Worm (Caenorhabditis elegans): ENCODE data around the gene div-1.

DNA sequence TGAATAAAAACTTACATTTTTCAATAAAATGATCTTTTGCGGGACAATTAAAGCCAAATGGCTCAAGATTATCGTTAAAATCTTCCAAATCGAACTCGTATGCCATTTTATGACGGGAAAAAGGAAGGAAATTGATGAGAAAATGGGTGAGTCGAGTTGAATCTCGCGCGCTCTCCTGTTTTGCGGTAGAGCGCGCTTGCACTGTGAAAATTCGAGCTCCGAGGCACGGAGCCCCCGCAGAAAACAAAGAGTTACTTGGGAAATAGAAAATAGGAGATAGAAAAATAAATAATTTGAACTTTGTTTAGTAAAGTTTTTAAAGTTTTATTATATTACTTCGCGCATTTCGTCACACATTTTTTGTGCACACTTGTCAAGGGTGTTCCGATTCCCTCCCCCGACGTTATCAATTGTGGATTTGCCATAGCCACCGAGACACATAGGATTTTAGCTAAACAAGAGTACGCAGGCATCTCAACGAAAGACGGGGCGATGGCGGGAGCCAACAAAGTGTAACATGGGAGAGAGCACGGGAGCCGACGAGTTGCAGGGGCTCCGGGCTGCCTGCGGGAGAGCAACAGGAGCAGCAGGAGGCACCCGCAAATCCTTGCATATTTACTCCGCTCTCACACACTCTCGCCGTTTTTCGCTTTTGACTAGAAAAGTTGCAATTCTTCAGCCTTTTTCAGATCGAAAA is at the start of gene div-1, which contains the start of gene cor-1:
- TF ChIP-seq pha-4 (tag; optimal IDR thresholded peaks at IDR 0.05) (no peak), ces-1 (GFP tag; optimal IDR thresholded peaks at IDR 0.05) (no peak), elt-3 (tag; optimal IDR thresholded peaks at IDR 0.05) (no peak), sptf-1 (tag; optimal IDR thresholded peaks at IDR 0.05) (no peak), unc-62 (GFP tag; optimal IDR thresholded peaks at IDR 0.05) (no peak), cnd-1 (tag; optimal IDR thresholded peaks at IDR 0.05) (no peak), nhr-76 (tag; optimal IDR thresholded peaks at IDR 0.05) (no peak), snpc-4 (tag; optimal IDR thresholded peaks at IDR 0.05) (no peak), ham-2 (GFP tag; optimal IDR thresholded peaks at IDR 0.05) (no peak), nhr-237 (tag; optimal IDR thresholded peaks at IDR 0.05) (peak; percentile 66), nhr-2 (tag; optimal IDR thresholded peaks at IDR 0.05) (no peak), ztf-11 (tag; optimal IDR thresholded peaks at IDR 0.05) (no peak), nhr-28 (tag; optimal IDR thresholded peaks at IDR 0.05) (no peak)

Measured in whole organism, mixed stage, embryonic.